Worm (Caenorhabditis elegans) whole organism, L2 larva: ENCODE data around the gene ifp-1.

ENCODE experiments used
- C34F6.9 ChIP-seq: fragments of 150-350 bp; optimal IDR thresholded peaks from 2 replicates; lab custom pipeline; 2014; ENCODE audit warnings: missing biosample characterization, missing genetic modification characterization
- F13H6.1 ChIP-seq: sonication (generic microtip); optimal IDR thresholded peaks from 2 replicates; lab custom pipeline; 2016; ENCODE audit warnings: missing genetic modification characterization, missing compliant biosample characterization
- R02D3.7 ChIP-seq: fragments of 150-350 bp; optimal IDR thresholded peaks from 2 replicates; lab custom pipeline; 2014; ENCODE audit warnings: missing biosample characterization, missing genetic modification characterization
- Y55F3AM.14 ChIP-seq: fragments of 200-800 bp; sonication (Bioruptor generic); optimal IDR thresholded peaks from 2 replicates; lab custom pipeline; 2018; ENCODE audit warnings: mild to moderate bottlenecking, missing genetic modification characterization, missing compliant biosample characterization
- ZK546.5 ChIP-seq: sonication (generic microtip); optimal IDR thresholded peaks from 2 replicates; lab custom pipeline; 2017; ENCODE audit warnings: missing biosample characterization, missing genetic modification characterization
- alr-1 ChIP-seq: fragments of 150-350 bp; optimal IDR thresholded peaks from 2 replicates; lab custom pipeline; 2014; ENCODE audit warnings: missing biosample characterization, missing genetic modification characterization
- aly-2 ChIP-seq: fragments of 150-350 bp; optimal IDR thresholded peaks from 2 replicates; lab custom pipeline; 2014; ENCODE audit warnings: missing biosample characterization, missing genetic modification characterization
- blmp-1 ChIP-seq: sonication (generic microtip); optimal IDR thresholded peaks from 2 replicates; lab custom pipeline; 2017; ENCODE audit warnings: missing genetic modification characterization, mild to moderate bottlenecking, missing compliant biosample characterization, antibody characterized with exemption, moderate library complexity; ENCODE audit not compliant: insufficient read depth
- ceh-16 ChIP-seq: fragments of 150-350 bp; optimal IDR thresholded peaks from 2 replicates; lab custom pipeline; 2014; ENCODE audit warnings: missing biosample characterization, missing genetic modification characterization
- crh-2 ChIP-seq: sonication (generic microtip); optimal IDR thresholded peaks from 2 replicates; lab custom pipeline; 2017; ENCODE audit warnings: missing biosample characterization, missing genetic modification characterization
- dmd-4 ChIP-seq: sonication (generic microtip); optimal IDR thresholded peaks from 2 replicates; lab custom pipeline; 2017; ENCODE audit warnings: missing biosample characterization, missing genetic modification characterization
- egl-27 ChIP-seq: sonication (generic microtip); optimal IDR thresholded peaks from 3 replicates; lab custom pipeline; 2017; ENCODE audit warnings: missing biosample characterization, missing genetic modification reagents, missing genetic modification characterization
- elt-3 ChIP-seq: sonication (generic microtip); optimal IDR thresholded peaks from 2 replicates; lab custom pipeline; 2017; ENCODE audit warnings: missing biosample characterization, missing genetic modification characterization
- fos-1 ChIP-seq: fragments of 150-350 bp; optimal IDR thresholded peaks from 2 replicates; lab custom pipeline; 2014; ENCODE audit warnings: missing biosample characterization, missing genetic modification characterization
- gmeb-1 ChIP-seq: fragments of 150-350 bp; optimal IDR thresholded peaks from 2 replicates; lab custom pipeline; 2014; ENCODE audit warnings: missing biosample characterization, missing genetic modification characterization
- lin-13 ChIP-seq: fragments of 150-350 bp; optimal IDR thresholded peaks from 2 replicates; lab custom pipeline; 2014; ENCODE audit warnings: missing biosample characterization, missing genetic modification reagents, missing genetic modification characterization
- lin-39 ChIP-seq: fragments of 150-350 bp; optimal IDR thresholded peaks from 2 replicates; lab custom pipeline; 2014; ENCODE audit warnings: missing biosample characterization, missing genetic modification reagents, missing genetic modification characterization
- lsy-2 ChIP-seq, 2 experiments: fragments of 150-350 bp in 1 of 2; sonication (generic microtip) in 1 of 2; optimal IDR thresholded peaks; 2 replicates each; lab custom pipeline; 2014 to 2017; ENCODE audit warnings: missing biosample characterization in 2 of 2, missing genetic modification characterization in 2 of 2
- mab-5 ChIP-seq: fragments of 150-350 bp; optimal IDR thresholded peaks from 2 replicates; lab custom pipeline; 2014; ENCODE audit warnings: missing biosample characterization, missing genetic modification characterization
- mbf-1 ChIP-seq: sonication (generic microtip); optimal IDR thresholded peaks from 2 replicates; lab custom pipeline; 2017; ENCODE audit warnings: missing biosample characterization, missing genetic modification characterization
- mdl-1 ChIP-seq, 2 experiments: fragments of 150-350 bp in 1 of 2; sonication (generic microtip) in 1 of 2; optimal IDR thresholded peaks; 2 replicates each; lab custom pipeline; 2017; ENCODE audit warnings: missing biosample characterization in 2 of 2, missing genetic modification characterization in 2 of 2
- nhr-11 ChIP-seq: fragments of 150-350 bp; optimal IDR thresholded peaks from 2 replicates; lab custom pipeline; 2014; ENCODE audit warnings: missing biosample characterization, missing genetic modification characterization
- nhr-129 ChIP-seq: fragments of 150-350 bp; optimal IDR thresholded peaks from 2 replicates; lab custom pipeline; 2014; ENCODE audit warnings: missing biosample characterization, missing genetic modification characterization
- nhr-21 ChIP-seq: fragments of 150-350 bp; optimal IDR thresholded peaks from 2 replicates; lab custom pipeline; 2014; ENCODE audit warnings: missing biosample characterization, missing genetic modification characterization
- nhr-23 ChIP-seq: fragments of 150-350 bp; optimal IDR thresholded peaks from 2 replicates; lab custom pipeline; 2014; ENCODE audit warnings: missing biosample characterization, missing genetic modification reagents, missing genetic modification characterization
- nhr-25 ChIP-seq: fragments of 150-350 bp; sonication (generic microtip); optimal IDR thresholded peaks from 3 replicates; lab custom pipeline; 2014; ENCODE audit warnings: missing biosample characterization, missing genetic modification characterization
- nhr-6 ChIP-seq: fragments of 150-350 bp; optimal IDR thresholded peaks from 2 replicates; lab custom pipeline; 2014; ENCODE audit warnings: missing biosample characterization, missing genetic modification characterization
- nhr-77 ChIP-seq: fragments of 150-350 bp; optimal IDR thresholded peaks from 2 replicates; lab custom pipeline; 2014; ENCODE audit warnings: missing biosample characterization, missing genetic modification characterization
- peb-1 ChIP-seq: fragments of 150-350 bp; optimal IDR thresholded peaks from 2 replicates; lab custom pipeline; 2014; ENCODE audit warnings: missing biosample characterization, missing genetic modification characterization
- sem-4 ChIP-seq: fragments of 150-350 bp; optimal IDR thresholded peaks from 2 replicates; lab custom pipeline; 2014; ENCODE audit warnings: missing biosample characterization, missing genetic modification reagents, missing genetic modification characterization
- skn-1 ChIP-seq: sonication (generic microtip); optimal IDR thresholded peaks from 2 replicates; lab custom pipeline; 2017; ENCODE audit warnings: missing biosample characterization, missing genetic modification characterization
- sma-3 ChIP-seq: sonication (generic microtip); optimal IDR thresholded peaks from 2 replicates; lab custom pipeline; 2016; ENCODE audit warnings: missing genetic modification reagents, missing genetic modification characterization, missing compliant biosample characterization
- sma-9 ChIP-seq, 2 experiments: fragments of 150-350 bp in 1 of 2; sonication (generic microtip) in 1 of 2; optimal IDR thresholded peaks; 2 replicates each; lab custom pipeline; 2014 to 2016; ENCODE audit warnings: missing genetic modification characterization in 2 of 2, mild to moderate bottlenecking in 1 of 2, missing biosample characterization in 1 of 2, missing compliant biosample characterization in 1 of 2, missing genetic modification reagents in 1 of 2, moderate library complexity in 1 of 2
- unc-39 ChIP-seq: fragments of 150-350 bp; optimal IDR thresholded peaks from 2 replicates; lab custom pipeline; 2014; ENCODE audit warnings: missing biosample characterization, missing genetic modification characterization
- unc-55 ChIP-seq: fragments of 150-350 bp; sonication (generic microtip); optimal IDR thresholded peaks from 3 replicates; lab custom pipeline; 2014; ENCODE audit warnings: missing biosample characterization, missing genetic modification reagents, missing genetic modification characterization
- ztf-1 ChIP-seq: fragments of 200-800 bp; sonication (Bioruptor generic); conservative IDR thresholded peaks from 2 replicates; pipeline ENCODE4 v1.3.6; 2022; ENCODE audit warnings: missing genetic modification characterization, missing compliant biosample characterization
- ztf-11 ChIP-seq: sonication (generic microtip); optimal IDR thresholded peaks from 2 replicates; lab custom pipeline; 2017; ENCODE audit warnings: missing biosample characterization, missing genetic modification characterization
- ztf-4 ChIP-seq: fragments of 150-350 bp; optimal IDR thresholded peaks from 2 replicates; lab custom pipeline; 2014; ENCODE audit warnings: missing biosample characterization, missing genetic modification characterization

Gene ifp-1

DNA sequence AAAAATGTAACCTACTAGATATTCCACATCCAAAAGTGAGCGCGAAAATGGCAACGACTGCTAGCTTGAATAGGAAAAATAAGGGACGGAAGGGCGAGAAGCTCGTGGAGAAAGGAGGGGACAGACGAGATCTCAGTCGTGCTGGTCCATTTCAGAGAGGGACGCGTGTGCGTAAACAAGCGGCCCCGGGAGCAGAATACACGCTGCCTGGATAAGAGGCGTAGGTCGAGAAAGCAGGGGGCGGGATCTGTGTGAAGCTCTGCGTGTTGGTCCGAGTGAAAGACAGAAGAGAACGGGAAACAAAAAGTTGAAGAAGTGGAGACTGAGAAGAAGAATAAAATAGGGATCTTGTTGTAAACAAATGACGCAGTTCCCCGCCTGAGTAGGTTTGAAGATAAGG, 11.4 kb downstream of the ifp-1 start, which contains the start of gene T14B1.1 (continued):
- TF ChIP-seq nhr-6 (tag; lab: Kevin White, UChicago) (no peak), ztf-1 (GFP tag; lab: Robert Waterston, UW) (no peak), sma-3 (GFP tag; lab: Kevin White, UChicago) (no peak), alr-1 (no peak), unc-39 (tag; lab: Kevin White, UChicago) (no peak), nhr-23 (tag; lab: Kevin White, UChicago) (no peak), nhr-77 (tag; lab: Kevin White, UChicago) (no peak), ztf-4 (no peak), fos-1 (tag; lab: Kevin White, UChicago) (no peak), elt-3 (tag; lab: Kevin White, UChicago) (no peak), nhr-129 (tag; lab: Kevin White, UChicago) (peak; percentile 55), nhr-21 (no peak), nhr-11 (tag; lab: Kevin White, UChicago) (no peak), dmd-4 (no peak)

DNA sequence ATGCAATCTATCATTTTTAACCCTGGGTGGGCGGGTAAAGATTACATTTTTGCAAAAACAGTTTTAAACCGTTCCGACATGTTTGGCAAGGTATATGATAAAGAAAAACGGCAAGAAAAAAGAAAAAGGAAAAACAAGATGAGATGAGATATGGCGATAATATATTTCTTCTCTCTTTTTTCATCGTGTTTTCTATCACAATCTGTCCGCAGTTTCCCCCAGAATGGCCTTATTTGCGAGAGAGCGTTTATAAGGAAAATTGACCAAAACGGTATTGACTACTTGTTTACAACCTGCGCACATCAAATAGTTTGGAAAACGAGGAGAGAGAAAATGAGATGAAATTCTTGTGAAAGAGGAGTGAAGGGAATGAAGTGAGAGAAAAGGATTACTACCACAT, 12.6 kb downstream of the ifp-1 start:
- TF ChIP-seq ztf-1 (GFP tag; lab: Robert Waterston, UW) (no peak), mdl-1 (tag; optimal IDR thresholded peaks at IDR 0.05; lab: Kevin White, UChicago) (peak in 1 of 2 experiments; percentile 3), nhr-129 (tag; lab: Kevin White, UChicago) (peak; percentile 50), ceh-16 (peak; percentile 86), mbf-1 (tag; lab: Kevin White, UChicago) (no peak), blmp-1 (tag; lab: Kevin White, UChicago) (peak; percentile 75), nhr-21 (peak; percentile 50), F13H6.1 (tag; lab: Kevin White, UChicago) (peak; percentile 7), fos-1 (tag; lab: Kevin White, UChicago) (peak; percentile 40), sma-9 (GFP tag; optimal IDR thresholded peaks at IDR 0.05; lab: Kevin White, UChicago) (peak; percentile 19), sma-9 (tag; optimal IDR thresholded peaks at IDR 0.05; lab: Kevin White, UChicago) (no peak), lin-13 (peak; percentile 8), ZK546.5 (no peak), egl-27 (tag; lab: Kevin White, UChicago) (peak; percentile 4), sma-3 (GFP tag; lab: Kevin White, UChicago) (peak; percentile 59), sem-4 (tag; lab: Kevin White, UChicago) (no peak), ztf-11 (tag; lab: Kevin White, UChicago) (no peak), crh-2 (tag; lab: Kevin White, UChicago) (peak; percentile 42), alr-1 (no peak), aly-2 (no peak), C34F6.9 (peak; percentile 41), peb-1 (tag; lab: Kevin White, UChicago) (no peak), elt-3 (tag; lab: Kevin White, UChicago) (no peak), Y55F3AM.14 (no peak), lsy-2 (tag; optimal IDR thresholded peaks at IDR 0.05; lab: Kevin White, UChicago) (peak in 1 of 2 experiments; percentile 33), lin-39 (tag; lab: Kevin White, UChicago) (no peak), ztf-4 (peak; percentile 24), nhr-6 (tag; lab: Kevin White, UChicago) (peak; percentile 61), unc-55 (GFP tag; lab: Kevin White, UChicago) (no peak), nhr-25 (tag; lab: Kevin White, UChicago) (peak; percentile 82), R02D3.7 (tag; lab: Kevin White, UChicago) (no peak), unc-39 (tag; lab: Kevin White, UChicago) (no peak), skn-1 (tag; lab: Kevin White, UChicago) (no peak), mab-5 (tag; lab: Kevin White, UChicago) (no peak)

DNA sequence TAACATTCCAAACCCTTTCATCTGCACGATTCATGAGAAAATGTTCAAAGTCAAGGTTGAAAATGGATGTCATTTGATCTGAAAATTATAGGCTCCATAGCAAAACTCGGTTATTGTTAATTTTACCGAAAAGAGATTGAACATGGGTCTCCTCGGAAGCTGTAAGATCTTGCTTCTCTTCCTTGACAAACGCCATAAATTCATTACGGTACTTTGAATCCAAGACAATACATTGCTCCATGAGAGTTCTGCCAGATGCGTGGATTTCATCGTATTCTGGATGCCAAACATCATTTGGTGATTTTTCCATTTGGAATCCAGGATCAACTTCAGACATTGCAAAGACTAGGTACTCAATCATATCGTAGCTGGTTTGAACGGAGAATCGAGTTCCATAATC, 14.0 kb downstream of the ifp-1 start:
- TF ChIP-seq peb-1 (tag; lab: Kevin White, UChicago) (no peak), sem-4 (tag; lab: Kevin White, UChicago) (no peak), mab-5 (tag; lab: Kevin White, UChicago) (no peak), alr-1 (no peak), gmeb-1 (no peak), nhr-11 (tag; lab: Kevin White, UChicago) (no peak), ztf-4 (no peak)
- TF ChIP-seq, all 48 proteins: peak for 0
